Worm (Caenorhabditis elegans) whole organism, L3 larva: ENCODE measurements around the gene K04A8.20.

Experiments used
- ZK546.5 ChIP-seq: sonication (generic microtip); optimal IDR thresholded peaks from 2 replicates; lab custom pipeline; 2017; ENCODE audit warnings: missing biosample characterization, missing genetic modification characterization
- elt-2 ChIP-seq: sonication (generic microtip); optimal IDR thresholded peaks from 2 replicates; lab custom pipeline; 2016; ENCODE audit warnings: missing genetic modification reagents, mild to moderate bottlenecking, missing genetic modification characterization, missing compliant biosample characterization
- fkh-10 ChIP-seq: sonication (generic microtip); optimal IDR thresholded peaks from 2 replicates; lab custom pipeline; 2017; ENCODE audit warnings: missing biosample characterization, missing genetic modification reagents, missing genetic modification characterization
- nhr-237 ChIP-seq: fragments of 150-350 bp; optimal IDR thresholded peaks from 2 replicates; lab custom pipeline; 2014; ENCODE audit warnings: missing biosample characterization, missing genetic modification characterization
- nhr-28 ChIP-seq: fragments of 150-350 bp; optimal IDR thresholded peaks from 2 replicates; lab custom pipeline; 2014; ENCODE audit warnings: missing biosample characterization, missing genetic modification characterization
- snpc-4 ChIP-seq: fragments of 150-350 bp; optimal IDR thresholded peaks from 2 replicates; lab custom pipeline; 2014; ENCODE audit warnings: missing biosample characterization, missing genetic modification characterization
- tbx-2 ChIP-seq: sonication (generic microtip); optimal IDR thresholded peaks from 2 replicates; lab custom pipeline; 2016; ENCODE audit warnings: mild to moderate bottlenecking, missing genetic modification characterization, missing compliant biosample characterization

ce11 chrV:6510622-6511021 is 38.6 kb upstream of the K04A8.20 start:
- TF ChIP-seq nhr-237 (tag; lab: Kevin White, UChicago), result no peak
- no peak for TF ChIP-seq fkh-10 (GFP tag; lab: Kevin White, UChicago)
- no peak for TF ChIP-seq nhr-28 (tag; lab: Kevin White, UChicago)
- no peak for TF ChIP-seq tbx-2 (tag; lab: Kevin White, UChicago)
- TF ChIP-seq ZK546.5, result no peak
- TF ChIP-seq elt-2, result no peak
- TF ChIP-seq snpc-4, result no peak
